Fruit fly (Drosophila melanogaster): ENCODE data around the gene CG46460.

The CG46460 gene

dm6 chr3L:4269920-4270319, 42.8 kb upstream of the CG46460 start (continued):
- TF ChIP-seq CG10631 (GFP tag; optimal IDR thresholded peaks at IDR 0.05) (peak; percentile 71), cyc (GFP tag; optimal IDR thresholded peaks at IDR 0.05) (peak; percentile 51), Blimp-1 (GFP tag; optimal IDR thresholded peaks at IDR 0.05) (peak; percentile 33), Eip93F (GFP tag; optimal IDR thresholded peaks at IDR 0.05) (peak; percentile 12), Smox (GFP tag; optimal IDR thresholded peaks at IDR 0.05) (peak; percentile 63), fkh (GFP tag; optimal IDR thresholded peaks at IDR 0.05) (no peak), CG11294 (GFP tag; IDR thresholded peaks at IDR 0.05) (peak; percentile 29; the same call in 1 of the 2 replicates), net (GFP tag; optimal IDR thresholded peaks at IDR 0.05) (peak; percentile 70), topi (GFP tag; optimal IDR thresholded peaks at IDR 0.05) (peak; percentile 64), CG3919 (GFP tag; optimal IDR thresholded peaks at IDR 0.05) (peak; percentile 78), Ets96B (tag; optimal IDR thresholded peaks at IDR 0.05) (peak; percentile 78), CG7368 (GFP tag; optimal IDR thresholded peaks at IDR 0.05) (peak; percentile 51), svp (GFP tag) (no peak), CG6163 (GFP tag; IDR thresholded peaks at IDR 0.05) (peak; percentile 79), Eip75B (GFP tag; optimal IDR thresholded peaks at IDR 0.05) (peak; percentile 46), Lpt (GFP tag; optimal IDR thresholded peaks at IDR 0.05) (peak; percentile 74), Sox102F (GFP tag; optimal IDR thresholded peaks at IDR 0.05) (peak; percentile 70), CG6276 (GFP tag; optimal IDR thresholded peaks at IDR 0.05) (peak; percentile 80), CG3032 (tag; optimal IDR thresholded peaks at IDR 0.05) (peak; percentile 83), CG10669 (GFP tag; optimal IDR thresholded peaks at IDR 0.05) (peak; percentile 66), CG8119 (GFP tag; IDR thresholded peaks at IDR 0.05) (peak; percentile 89), OdsH (GFP tag; optimal IDR thresholded peaks at IDR 0.05) (peak; percentile 79), salr (GFP tag; optimal IDR thresholded peaks at IDR 0.05) (peak; percentile 15 to 70), Eip78C (GFP tag) (peak; percentile 94), CG8632 (GFP tag; optimal IDR thresholded peaks at IDR 0.05) (peak; percentile 69), pdm3 (GFP tag; optimal IDR thresholded peaks at IDR 0.05) (peak; percentile 59), CG6792 (GFP tag; optimal IDR thresholded peaks at IDR 0.05) (peak; percentile 73), vri (GFP tag; optimal IDR thresholded peaks at IDR 0.05) (peak; percentile 66), CG32006 (GFP tag; optimal IDR thresholded peaks at IDR 0.05) (peak; percentile 90), dac (GFP tag; optimal IDR thresholded peaks at IDR 0.05) (peak; percentile 13), esn (GFP tag; optimal IDR thresholded peaks at IDR 0.05) (peak; percentile 75), CG9139 (GFP tag; optimal IDR thresholded peaks at IDR 0.05) (peak; percentile 74), Hr39 (GFP tag; optimal IDR thresholded peaks at IDR 0.05) (peak; percentile 30), spab (GFP tag; optimal IDR thresholded peaks at IDR 0.05) (peak; percentile 73), CG16779 (tag; optimal IDR thresholded peaks at IDR 0.05) (peak; percentile 64), achi (GFP tag; optimal IDR thresholded peaks at IDR 0.05) (peak; percentile 81), Met (GFP tag; optimal IDR thresholded peaks at IDR 0.05) (peak; percentile 77), CG8319 (GFP tag; optimal IDR thresholded peaks at IDR 0.05) (peak; percentile 39), acj6 (GFP tag; optimal IDR thresholded peaks at IDR 0.05) (peak; percentile 76)

dm6 chr3L:4269208-4269607, 42.1 kb upstream of the CG46460 start:
- TF ChIP-seq esn (GFP tag; optimal IDR thresholded peaks at IDR 0.05) (no peak), Gug (GFP tag; IDR thresholded peaks at IDR 0.05) (no peak), Blimp-1 (GFP tag; optimal IDR thresholded peaks at IDR 0.05) (peak; percentile 54)

dm6 chr3L:4267403-4267802, 40.3 kb upstream of the CG46460 start, which contains the start of gene CG33764:
TSS of gene CG33764 (minus strand) at chr3L:4267503.
- TF ChIP-seq Sox102F (GFP tag; optimal IDR thresholded peaks at IDR 0.05), result no peak
- TF ChIP-seq Eip78C (GFP tag), result no peak
- TF ChIP-seq CG8632 (GFP tag; optimal IDR thresholded peaks at IDR 0.05), result no peak
- no peak for TF ChIP-seq ss (GFP tag; optimal IDR thresholded peaks at IDR 0.05)
- TF ChIP-seq Lpt (GFP tag; optimal IDR thresholded peaks at IDR 0.05), result no peak
- TF ChIP-seq acj6 (GFP tag; optimal IDR thresholded peaks at IDR 0.05), result no peak
- no peak for TF ChIP-seq CG3032 (tag; optimal IDR thresholded peaks at IDR 0.05)
- no peak for TF ChIP-seq CG31627 (GFP tag; optimal IDR thresholded peaks at IDR 0.05)
- no peak for TF ChIP-seq Ets96B (tag; optimal IDR thresholded peaks at IDR 0.05)
- no peak for TF ChIP-seq pdm3 (GFP tag; optimal IDR thresholded peaks at IDR 0.05)
